Fruit fly (Drosophila melanogaster) whole organism, embryonic: Measurements from ENCODE around the gene ast.

Source experiments
- Ada2b ChIP-seq: fragments of 200-800 bp; sonication (Bioruptor generic); IDR thresholded peaks from 2 replicates; pipeline ENCODE4 v1.3.6; 2022; ENCODE audit warnings: missing biosample characterization, missing genetic modification characterization
- Atf6 ChIP-seq: fragments of 200-800 bp; sonication (Bioruptor generic); IDR thresholded peaks from 2 replicates; pipeline ENCODE4 v1.3.6; 2022; ENCODE audit warnings: missing biosample characterization, missing genetic modification characterization
- CG10209 ChIP-seq: fragments of 200-800 bp; sonication (Bioruptor generic); optimal IDR thresholded peaks from 3 replicates; lab custom pipeline; 2017; ENCODE audit warnings: missing biosample characterization, mild to moderate bottlenecking, missing genetic modification characterization, missing genetic modification reagents
- CG11560 ChIP-seq: fragments of 200-800 bp; sonication (Bioruptor generic); IDR thresholded peaks from 3 replicates; pipeline ENCODE4 v1.3.6; 2022; ENCODE audit warnings: missing biosample characterization, missing genetic modification characterization
- CG12769 ChIP-seq: fragments of 200-800 bp; sonication (Bioruptor generic); optimal IDR thresholded peaks from 2 replicates; lab custom pipeline; 2019; ENCODE audit warnings: missing biosample characterization, mild to moderate bottlenecking, missing genetic modification characterization, moderate library complexity
- CG14014 ChIP-seq: fragments of 200-800 bp; sonication (Bioruptor generic); IDR thresholded peaks from 2 replicates; pipeline ENCODE4 v1.3.6; 2022; ENCODE audit warnings: missing biosample characterization, missing genetic modification characterization
- CG14050 ChIP-seq: fragments of 200-800 bp; sonication (Bioruptor generic); IDR thresholded peaks from 3 replicates; pipeline ENCODE4 v1.3.6; 2022; ENCODE audit warnings: missing biosample characterization, missing genetic modification characterization
- CG16813 ChIP-seq: fragments of 200-800 bp; sonication (Bioruptor generic); IDR thresholded peaks from 3 replicates; pipeline ENCODE4 v1.3.6; 2022; ENCODE audit warnings: missing biosample characterization, missing genetic modification characterization; ENCODE audit not compliant: partially characterized antibody
- CG1832 ChIP-seq: fragments of 200-800 bp; sonication (Bioruptor generic); optimal IDR thresholded peaks from 2 replicates; lab custom pipeline; 2017; ENCODE audit warnings: missing biosample characterization, mild to moderate bottlenecking, missing genetic modification characterization, inconsistent platforms
- CG2120 ChIP-seq: fragments of 200-800 bp; sonication (Bioruptor generic); optimal IDR thresholded peaks from 3 replicates; lab custom pipeline; 2016; ENCODE audit warnings: missing biosample characterization, missing genetic modification characterization
- CG32767 ChIP-seq: fragments of 200-800 bp; sonication (Bioruptor generic); IDR thresholded peaks from 2 replicates; pipeline ENCODE4 v1.3.6; 2022; ENCODE audit warnings: missing biosample characterization, missing genetic modification characterization
- CG32772 ChIP-seq: fragments of 200-800 bp; sonication (Bioruptor generic); IDR thresholded peaks from 2 replicates; pipeline ENCODE4 v1.3.6; 2022; ENCODE audit warnings: missing biosample characterization, missing genetic modification characterization
- CG3281 ChIP-seq: fragments of 200-800 bp; sonication (Bioruptor generic); optimal IDR thresholded peaks from 3 replicates; lab custom pipeline; 2017; ENCODE audit warnings: missing biosample characterization, mild to moderate bottlenecking, missing genetic modification characterization
- CG34376 ChIP-seq: fragments of 200-800 bp; sonication (Bioruptor generic); optimal IDR thresholded peaks from 2 replicates; lab custom pipeline; 2018; ENCODE audit warnings: missing biosample characterization, mild to moderate bottlenecking, missing genetic modification characterization
- CG6683 ChIP-seq: fragments of 200-800 bp; sonication (Bioruptor generic); optimal IDR thresholded peaks from 2 replicates; lab custom pipeline; 2017; ENCODE audit warnings: missing biosample characterization, mild to moderate bottlenecking, missing genetic modification characterization, missing genetic modification reagents
- CG7786 ChIP-seq: fragments of 200-800 bp; sonication (Bioruptor generic); optimal IDR thresholded peaks from 2 replicates; lab custom pipeline; 2016; ENCODE audit warnings: missing biosample characterization, missing genetic modification characterization
- CG7963 ChIP-seq: fragments of 200-800 bp; sonication (Bioruptor generic); IDR thresholded peaks from 3 replicates; pipeline ENCODE4 v1.3.6; 2022; ENCODE audit warnings: missing biosample characterization, missing genetic modification characterization; ENCODE audit not compliant: partially characterized antibody
- CG8924 ChIP-seq: fragments of 200-800 bp; optimal IDR thresholded peaks from 3 replicates; lab custom pipeline; 2019; ENCODE audit warnings: missing biosample characterization, mild to moderate bottlenecking, missing genetic modification characterization, moderate library complexity
- CG9727 ChIP-seq: fragments of 200-800 bp; sonication (Bioruptor generic); optimal IDR thresholded peaks from 3 replicates; lab custom pipeline; 2017; ENCODE audit warnings: missing biosample characterization, mild to moderate bottlenecking, missing genetic modification characterization
- Dad ChIP-seq: fragments of 200-800 bp; sonication (Bioruptor generic); optimal IDR thresholded peaks from 3 replicates; lab custom pipeline; 2016; ENCODE audit warnings: missing biosample characterization, missing genetic modification characterization
- Ets97D ChIP-seq: fragments of 200-800 bp; sonication (Bioruptor generic); optimal IDR thresholded peaks from 3 replicates; lab custom pipeline; 2016; ENCODE audit warnings: missing biosample characterization, missing genetic modification characterization
- HHEX ChIP-seq: fragments of 200-800 bp; sonication (Bioruptor generic); optimal IDR thresholded peaks from 3 replicates; lab custom pipeline; 2017; ENCODE audit warnings: missing biosample characterization, mild to moderate bottlenecking, missing genetic modification characterization, missing genetic modification reagents
- HmgZ ChIP-seq: fragments of 200-800 bp; sonication (Bioruptor generic); optimal IDR thresholded peaks from 2 replicates; lab custom pipeline; 2018; ENCODE audit warnings: missing biosample characterization, mild to moderate bottlenecking, missing genetic modification characterization
- Hmx ChIP-seq: fragments of 200-800 bp; sonication (Bioruptor generic); optimal IDR thresholded peaks from 2 replicates; lab custom pipeline; 2016; ENCODE audit warnings: missing biosample characterization, missing genetic modification characterization
- Mad ChIP-seq: fragments of 200-800 bp; sonication (Bioruptor generic); optimal IDR thresholded peaks from 2 replicates; lab custom pipeline; 2016; ENCODE audit warnings: missing biosample characterization, missing genetic modification characterization
- Med ChIP-seq: fragments of 200-800 bp; sonication (Bioruptor generic); peaks from one replicate; lab custom pipeline; 2016; ENCODE audit warnings: missing biosample characterization, missing genetic modification characterization, mild to moderate bottlenecking, inconsistent platforms, moderate library complexity
- Meics ChIP-seq: fragments of 200-800 bp; sonication (Bioruptor generic); optimal IDR thresholded peaks from 2 replicates; lab custom pipeline; 2017; ENCODE audit warnings: missing biosample characterization, mild to moderate bottlenecking, missing genetic modification characterization
- NC2α ChIP-seq: fragments of 200-800 bp; sonication (Bioruptor generic); optimal IDR thresholded peaks from 2 replicates; lab custom pipeline; 2016; ENCODE audit warnings: missing biosample characterization, missing genetic modification characterization
- Pdp1 ChIP-seq, 2 experiments: fragments of 200-800 bp; sonication (Bioruptor generic); optimal IDR thresholded peaks; 3 replicates each; lab custom pipeline; 2016; ENCODE audit warnings: missing biosample characterization in 2 of 2, missing genetic modification characterization in 2 of 2, mild to moderate bottlenecking in 1 of 2, moderate library complexity in 1 of 2
- Taf1 ChIP-seq: fragments of 200-800 bp; sonication (Bioruptor generic); IDR thresholded peaks from 2 replicates; pipeline ENCODE4 v1.3.6; 2022; ENCODE audit warnings: missing biosample characterization, missing genetic modification characterization
- danr ChIP-seq: fragments of 200-800 bp; sonication (Bioruptor generic); IDR thresholded peaks from 2 replicates; pipeline ENCODE4 v1.3.6; 2022; ENCODE audit warnings: missing biosample characterization, missing genetic modification characterization
- en ChIP-seq: fragments of 200-800 bp; sonication (Bioruptor generic); optimal IDR thresholded peaks from 2 replicates; lab custom pipeline; 2016; ENCODE audit warnings: missing biosample characterization, missing genetic modification characterization
- exex ChIP-seq: fragments of 200-800 bp; sonication (Bioruptor generic); optimal IDR thresholded peaks from 4 replicates; lab custom pipeline; 2018; ENCODE audit warnings: missing biosample characterization, mild to moderate bottlenecking, missing genetic modification characterization, moderate library complexity
- gro ChIP-seq: fragments of 200-800 bp; sonication (Bioruptor generic); optimal IDR thresholded peaks from 2 replicates; lab custom pipeline; 2016; ENCODE audit warnings: missing biosample characterization, missing genetic modification characterization
- lmd ChIP-seq: fragments of 200-800 bp; sonication (Bioruptor generic); IDR thresholded peaks from 2 replicates; pipeline ENCODE4 v1.3.6; 2022; ENCODE audit warnings: missing biosample characterization, missing genetic modification characterization
- pan ChIP-seq, 4 experiments: fragments of >200 bp in 3 of 4; fragments of 200-800 bp in 1 of 4; sonication (Bioruptor generic) in 1 of 4; optimal IDR thresholded peaks in 3 of 4; IDR thresholded peaks in 1 of 4; 2 replicates each; pipeline versions ENCODE4 v1.3.6 to Lab custom; 2017 to 2022; ENCODE audit warnings: missing biosample characterization in 2 of 4, missing genetic modification characterization in 2 of 4, mixed read lengths in 1 of 4
- pho ChIP-seq: fragments of 200-800 bp; sonication (Bioruptor generic); optimal IDR thresholded peaks from 2 replicates; lab custom pipeline; 2016; ENCODE audit warnings: missing biosample characterization, missing genetic modification characterization
- prd ChIP-seq, 3 experiments: fragments of >200 bp in 2 of 3; fragments of 200-800 bp in 1 of 3; sonication (Bioruptor generic) in 1 of 3; optimal IDR thresholded peaks in 2 of 3; IDR thresholded peaks in 1 of 3; 2 replicates in 2 of 3; 3 replicates in 1 of 3; pipeline versions ENCODE4 v1.3.6 to Lab custom; 2017 to 2022; ENCODE audit warnings: missing biosample characterization in 1 of 3, missing genetic modification characterization in 1 of 3
- row ChIP-seq: fragments of 200-800 bp; sonication (Bioruptor generic); IDR thresholded peaks from 3 replicates; pipeline ENCODE4 v1.3.6; 2022; ENCODE audit warnings: missing biosample characterization, missing genetic modification characterization
- schlank ChIP-seq: fragments of 200-800 bp; sonication (Bioruptor generic); optimal IDR thresholded peaks from 2 replicates; lab custom pipeline; 2018; ENCODE audit warnings: missing biosample characterization, mild to moderate bottlenecking, missing genetic modification characterization
- scrt ChIP-seq: fragments of 200-800 bp; sonication (Bioruptor generic); optimal IDR thresholded peaks from 2 replicates; lab custom pipeline; 2018; ENCODE audit warnings: missing biosample characterization, mild to moderate bottlenecking, missing genetic modification characterization, moderate library complexity
- sima ChIP-seq: fragments of 200-800 bp; sonication (Bioruptor generic); optimal IDR thresholded peaks from 2 replicates; lab custom pipeline; 2016; ENCODE audit warnings: missing biosample characterization, missing genetic modification characterization
- slou ChIP-seq: fragments of 200-800 bp; sonication (Bioruptor generic); optimal IDR thresholded peaks from 3 replicates; lab custom pipeline; 2016; ENCODE audit warnings: missing biosample characterization, missing genetic modification characterization
- sob ChIP-seq: fragments of 200-800 bp; sonication (Bioruptor generic); IDR thresholded peaks from 2 replicates; pipeline ENCODE4 v1.3.6; 2022; ENCODE audit warnings: missing biosample characterization, missing genetic modification characterization
- tgo ChIP-seq: fragments of 200-800 bp; sonication (Bioruptor generic); IDR thresholded peaks from 3 replicates; pipeline ENCODE4 v1.3.6; 2022; ENCODE audit warnings: missing biosample characterization, missing genetic modification characterization
- tio ChIP-seq: fragments of 200-800 bp; sonication (Bioruptor generic); optimal IDR thresholded peaks from 2 replicates; lab custom pipeline; 2017; ENCODE audit warnings: missing biosample characterization, missing genetic modification characterization, inconsistent platforms
- unpg ChIP-seq: fragments of 200-800 bp; sonication (Bioruptor generic); optimal IDR thresholded peaks from 3 replicates; lab custom pipeline; 2018; ENCODE audit warnings: missing biosample characterization, mild to moderate bottlenecking, missing genetic modification characterization, moderate library complexity
- vnd ChIP-seq: fragments of 200-800 bp; sonication (Bioruptor generic); IDR thresholded peaks from 3 replicates; pipeline ENCODE4 v1.3.6; 2022; ENCODE audit warnings: missing biosample characterization, missing genetic modification characterization; ENCODE audit not compliant: partially characterized antibody

ast gene

DNA sequence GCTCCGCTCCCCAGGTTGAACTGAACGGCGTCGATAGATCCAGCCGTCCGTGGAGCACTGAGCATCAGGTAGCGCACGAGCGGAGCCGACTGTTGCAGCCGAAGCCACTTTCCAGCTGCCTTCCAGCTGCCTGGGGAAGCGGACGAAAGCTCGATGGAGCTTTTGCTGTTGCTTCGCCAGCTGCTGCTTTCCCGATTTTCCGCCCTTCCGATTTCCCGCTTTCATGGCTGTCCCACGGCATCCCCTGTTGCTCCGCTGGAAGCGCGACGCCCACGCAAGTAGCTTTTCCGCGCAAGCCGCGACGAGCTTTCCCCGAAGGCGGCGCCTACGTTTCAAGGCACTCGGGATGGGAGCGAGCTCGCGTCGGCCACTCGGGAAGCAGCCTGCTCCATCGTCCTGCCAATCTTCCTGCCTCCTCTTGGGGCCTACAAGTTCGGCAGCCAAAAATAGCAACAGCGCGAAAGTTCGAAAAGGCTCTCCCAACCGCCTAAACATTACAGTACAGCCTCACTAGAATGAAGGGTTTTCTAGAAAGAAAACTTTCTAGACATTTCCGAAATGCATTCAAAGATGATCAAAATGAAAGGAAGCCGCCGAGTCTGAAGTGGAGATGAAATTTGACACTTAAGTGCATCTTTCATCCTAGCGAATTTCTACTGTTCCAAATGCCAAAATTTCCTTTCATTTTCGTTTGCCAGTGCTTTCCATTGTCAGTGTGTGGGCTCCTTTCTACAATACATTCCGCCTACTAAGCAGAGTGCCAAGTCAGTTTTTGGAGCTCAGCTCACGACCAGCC is 34.4 kb upstream of the ast start:
- TF ChIP-seq Dad (GFP tag; lab: Kevin White, UChicago) (no peak), CG1832 (GFP tag; lab: Kevin White, UChicago) (no peak), pho (GFP tag; lab: Kevin White, UChicago) (peak; percentile 17), CG11560 (no peak), Meics (peak; percentile 53), CG12769 (tag; lab: Kevin White, UChicago) (peak; percentile 63), CG2120 (peak; percentile 86), sob (GFP tag; lab: Robert Waterston, UW) (peak; percentile 45), gro (GFP tag; lab: Kevin White, UChicago) (peak; percentile 30), HmgZ (peak; percentile 10), pan (optimal IDR thresholded peaks at IDR 0.05; lab: Kevin White, UChicago) (no peak), pan (GFP tag; optimal IDR thresholded peaks at IDR 0.05 in 1 of 2, IDR thresholded peaks at IDR 0.05 in 1 of 2) (peak in 1 of 2 experiments; percentile 51), CG9727 (peak; percentile 21), Med (GFP tag; lab: Kevin White, UChicago) (peak; percentile 87), vnd (GFP tag; lab: Robert Waterston, UW) (no peak), Ets97D (GFP tag; lab: Kevin White, UChicago) (no peak), slou (no peak), schlank (tag; lab: Kevin White, UChicago) (peak; percentile 13), Ada2b (GFP tag; lab: Robert Waterston, UW) (peak; percentile 53), CG34376 (peak; percentile 5), prd (optimal IDR thresholded peaks at IDR 0.05; lab: Kevin White, UChicago) (no peak), prd (GFP tag; IDR thresholded peaks at IDR 0.05; lab: Robert Waterston, UW) (0 out of 3 replicates have a peak, but pooled peaks have one; percentile 27), CG32772 (GFP tag; lab: Robert Waterston, UW) (peak; percentile 10; the same call in 1 of the 2 replicates), NC2α (no peak), exex (no peak), CG8924 (tag; lab: Kevin White, UChicago) (peak; percentile 14), CG16813 (GFP tag; lab: Robert Waterston, UW) (no peak), CG10209 (peak; percentile 6), CG7786 (peak; percentile 72), Hmx (GFP tag; lab: Kevin White, UChicago) (no peak), CG3281 (peak; percentile 18), CG14014 (GFP tag; lab: Robert Waterston, UW) (peak; percentile 70), Atf6 (GFP tag; lab: Robert Waterston, UW) (peak; percentile 68; the same call in 1 of the 2 replicates), Pdp1 (GFP tag; optimal IDR thresholded peaks at IDR 0.05; lab: Kevin White, UChicago) (peak in 1 of 2 experiments; percentile 4), sima (no peak), CG32767 (GFP tag; lab: Robert Waterston, UW) (no peak), tio (peak; percentile 8), CG6683 (GFP tag; lab: Kevin White, UChicago) (peak; percentile 22), row (GFP tag; lab: Robert Waterston, UW) (peak; percentile 74), Taf1 (GFP tag; lab: Robert Waterston, UW) (peak; percentile 39; the same call in 1 of the 2 replicates), lmd (GFP tag; lab: Robert Waterston, UW) (peak; percentile 58; the same call in 1 of the 2 replicates), CG7963 (GFP tag; lab: Robert Waterston, UW) (no peak), en (no peak), Mad (GFP tag; lab: Kevin White, UChicago) (no peak), unpg (no peak), tgo (GFP tag; lab: Robert Waterston, UW) (peak; percentile 45; the same call in 2 of the 3 replicates), danr (GFP tag; lab: Robert Waterston, UW) (no peak), HHEX (no peak), scrt (GFP tag; lab: Kevin White, UChicago) (peak; percentile 96), CG14050 (GFP tag; lab: Robert Waterston, UW) (no peak)
